Worm (Caenorhabditis elegans): Measurements from ENCODE around the gene Y105C5B.18.

DNA sequence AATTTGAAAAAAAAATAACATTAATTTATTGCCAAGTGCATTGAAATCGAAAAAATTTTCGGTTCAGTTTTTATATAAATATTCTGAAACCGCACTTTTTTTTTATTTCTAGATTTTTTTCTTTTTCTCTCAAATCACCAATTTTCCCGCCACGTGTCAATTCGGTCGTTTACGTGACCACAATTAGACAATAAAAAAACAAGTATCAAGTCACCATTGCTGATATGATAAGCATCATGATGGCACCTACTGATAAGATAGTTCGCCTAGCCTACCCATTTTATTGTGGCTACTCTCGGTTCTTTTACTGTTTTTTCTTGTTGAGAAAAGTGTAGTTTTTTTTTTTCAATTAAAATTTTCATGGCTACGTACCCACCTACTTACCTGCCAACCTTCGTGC lies 34.6 kb upstream of the Y105C5B.18 start:
- TF ChIP-seq tag-97 (GFP tag; IDR thresholded peaks at IDR 0.05) (no peak), unc-130 (GFP tag; optimal IDR thresholded peaks at IDR 0.05) (no peak), lir-3 (tag; optimal IDR thresholded peaks at IDR 0.05) (no peak), aha-1 (tag) (no peak), ceh-82 (tag; optimal IDR thresholded peaks at IDR 0.05) (no peak), ama-1 (optimal IDR thresholded peaks at IDR 0.05) (no peak), jun-1 (tag; optimal IDR thresholded peaks at IDR 0.05) (no peak), snpc-4 (tag; optimal IDR thresholded peaks at IDR 0.05) (no peak), zfp-2 (tag; optimal IDR thresholded peaks at IDR 0.05) (no peak), zfp-3 (GFP tag; conservative IDR thresholded peaks at IDR 0.05) (no peak), spr-1 (tag; optimal IDR thresholded peaks at IDR 0.05) (no peak), nhr-76 (tag; optimal IDR thresholded peaks at IDR 0.05) (no peak)

All from whole organism, L4 larva.